Worm (Caenorhabditis elegans) whole organism, young adult: Measurements from ENCODE around the gene nhr-232.

ENCODE experiments used
- B0261.1 ChIP-seq: sonication (generic microtip); optimal IDR thresholded peaks from 2 replicates; lab custom pipeline; 2016; ENCODE audit warnings: mild to moderate bottlenecking, missing genetic modification characterization, moderate library complexity, missing compliant biosample characterization
- C06A6.2 ChIP-seq: fragments of 200-800 bp; sonication (Bioruptor generic); conservative IDR thresholded peaks from 2 replicates; pipeline ENCODE4 v1.3.6; 2022; ENCODE audit warnings: missing genetic modification characterization, missing compliant biosample characterization
- D2030.7 ChIP-seq: fragments of 200-800 bp; sonication (Bioruptor generic); IDR thresholded peaks from 2 replicates; pipeline ENCODE4 v1.3.6; 2022; ENCODE audit warnings: missing genetic modification reagents, missing genetic modification characterization, missing compliant biosample characterization
- F33H1.4 ChIP-seq: fragments of 200-800 bp; sonication (Bioruptor generic); IDR thresholded peaks from 2 replicates; pipeline ENCODE4 v1.3.6; 2022; ENCODE audit warnings: missing genetic modification reagents, missing genetic modification characterization, missing compliant biosample characterization
- F52B5.7 ChIP-seq: sonication (generic microtip); optimal IDR thresholded peaks from 2 replicates; lab custom pipeline; 2016; ENCODE audit warnings: mild to moderate bottlenecking, missing genetic modification characterization, missing compliant biosample characterization
- K12H6.12 ChIP-seq: fragments of 200-800 bp; sonication (Bioruptor generic); optimal IDR thresholded peaks from 2 replicates; lab custom pipeline; 2018; ENCODE audit warnings: mild to moderate bottlenecking, missing genetic modification characterization, missing compliant biosample characterization
- Y79H2A.3 ChIP-seq: fragments of 200-800 bp; sonication (Bioruptor generic); conservative IDR thresholded peaks from 2 replicates; pipeline ENCODE4 v1.3.6; 2022; ENCODE audit warnings: missing genetic modification reagents, missing genetic modification characterization, missing compliant biosample characterization
- aptf-3 ChIP-seq: fragments of 200-800 bp; sonication (Bioruptor generic); IDR thresholded peaks from 2 replicates; pipeline ENCODE4 v1.3.6; 2022; ENCODE audit warnings: missing genetic modification characterization, missing compliant biosample characterization
- athp-1 ChIP-seq: sonication (generic microtip); optimal IDR thresholded peaks from 2 replicates; lab custom pipeline; 2017; ENCODE audit warnings: mild to moderate bottlenecking, missing genetic modification characterization, missing compliant biosample characterization
- ccch-3 ChIP-seq: fragments of 200-800 bp; sonication (Bioruptor generic); optimal IDR thresholded peaks from 2 replicates; lab custom pipeline; 2018; ENCODE audit warnings: mild to moderate bottlenecking, missing genetic modification characterization, missing compliant biosample characterization
- cebp-2 ChIP-seq: fragments of 200-800 bp; sonication (Bioruptor generic); IDR thresholded peaks from 2 replicates; pipeline ENCODE4 v1.3.6; 2022; ENCODE audit warnings: missing genetic modification characterization, missing compliant biosample characterization
- ceh-100 ChIP-seq: fragments of 200-800 bp; sonication (Bioruptor generic); IDR thresholded peaks from 2 replicates; pipeline ENCODE4 v1.3.6; 2022; ENCODE audit warnings: missing genetic modification reagents, missing genetic modification characterization, missing compliant biosample characterization
- ceh-91 ChIP-seq: fragments of 200-800 bp; sonication (Bioruptor generic); IDR thresholded peaks from 2 replicates; pipeline ENCODE4 v1.3.6; 2022; ENCODE audit warnings: missing genetic modification reagents, missing genetic modification characterization, missing compliant biosample characterization
- die-1 ChIP-seq: sonication (generic microtip); optimal IDR thresholded peaks from 2 replicates; lab custom pipeline; 2016; ENCODE audit warnings: missing genotype, mild to moderate bottlenecking, missing genetic modification characterization, missing compliant biosample characterization
- dpl-1 ChIP-seq: fragments of 150-350 bp; optimal IDR thresholded peaks from 2 replicates; lab custom pipeline; 2014; ENCODE audit warnings: missing biosample characterization, missing genetic modification reagents, missing genetic modification characterization
- egl-18 ChIP-seq: fragments of 200-800 bp; sonication (Bioruptor generic); IDR thresholded peaks from 2 replicates; pipeline ENCODE4 v1.3.6; 2022; ENCODE audit warnings: missing genetic modification reagents, missing genetic modification characterization, missing compliant biosample characterization
- egl-44 ChIP-seq: fragments of 200-800 bp; sonication (Bioruptor generic); IDR thresholded peaks from 2 replicates; pipeline ENCODE4 v1.3.6; 2022; ENCODE audit warnings: missing genetic modification reagents, missing genetic modification characterization, missing compliant biosample characterization
- ets-4 ChIP-seq: fragments of 200-800 bp; sonication (Bioruptor generic); optimal IDR thresholded peaks from 2 replicates; lab custom pipeline; 2018; ENCODE audit warnings: mild to moderate bottlenecking, missing genetic modification characterization, missing compliant biosample characterization
- fkh-3 ChIP-seq: sonication (generic microtip); optimal IDR thresholded peaks from 2 replicates; lab custom pipeline; 2016; ENCODE audit warnings: mild to moderate bottlenecking, missing genetic modification characterization, missing compliant biosample characterization
- hlh-26 ChIP-seq: fragments of 200-800 bp; sonication (Bioruptor generic); conservative IDR thresholded peaks from 2 replicates; pipeline ENCODE4 v1.3.6; 2022; ENCODE audit warnings: missing genetic modification reagents, missing genetic modification characterization, missing compliant biosample characterization
- hmg-1.2 ChIP-seq: fragments of 200-800 bp; sonication (Bioruptor generic); IDR thresholded peaks from 2 replicates; pipeline ENCODE4 v1.3.6; 2022; ENCODE audit warnings: missing genetic modification reagents, missing genetic modification characterization, missing compliant biosample characterization
- hmg-20 ChIP-seq: fragments of 200-800 bp; sonication (Bioruptor generic); IDR thresholded peaks from 2 replicates; pipeline ENCODE4 v1.3.6; 2022; ENCODE audit warnings: missing genetic modification reagents, missing genetic modification characterization, missing compliant biosample characterization
- hrde-1 ChIP-seq: sonication (generic microtip); optimal IDR thresholded peaks from 2 replicates; lab custom pipeline; 2016; ENCODE audit warnings: missing genetic modification characterization, mild to moderate bottlenecking, missing compliant biosample characterization, moderate library complexity, missing genotype, missing genetic modification reagents, borderline replicate concordance
- lag-1 ChIP-seq: fragments of 200-800 bp; sonication (Bioruptor generic); IDR thresholded peaks from 2 replicates; pipeline ENCODE4 v1.3.6; 2022; ENCODE audit warnings: missing genetic modification reagents, missing genetic modification characterization, missing compliant biosample characterization
- let-607 ChIP-seq, 2 experiments: fragments of 200-800 bp in 1 of 2; sonication (Bioruptor generic) in 1 of 2; sonication (generic microtip) in 1 of 2; optimal IDR thresholded peaks; 2 replicates each; lab custom pipeline; 2016 to 2018; ENCODE audit warnings: mild to moderate bottlenecking in 2 of 2, missing compliant biosample characterization in 2 of 2, missing genetic modification characterization in 2 of 2, moderate library complexity in 2 of 2, missing genotype in 1 of 2
- lin-26 ChIP-seq: fragments of 200-800 bp; sonication (Bioruptor generic); IDR thresholded peaks from 2 replicates; pipeline ENCODE4 v1.3.6; 2022; ENCODE audit warnings: missing genetic modification reagents, missing genetic modification characterization, missing compliant biosample characterization
- lir-1 ChIP-seq: fragments of 200-800 bp; sonication (Bioruptor generic); conservative IDR thresholded peaks from 2 replicates; pipeline ENCODE4 v1.3.6; 2022; ENCODE audit warnings: missing genetic modification reagents, missing genetic modification characterization, missing compliant biosample characterization
- madf-6 ChIP-seq: fragments of 200-800 bp; sonication (Bioruptor generic); IDR thresholded peaks from 2 replicates; pipeline ENCODE4 v1.3.6; 2022; ENCODE audit warnings: missing genetic modification reagents, missing genetic modification characterization, missing compliant biosample characterization
- mcd-1 ChIP-seq: fragments of 200-800 bp; sonication (Bioruptor generic); IDR thresholded peaks from 2 replicates; pipeline ENCODE4 v1.3.6; 2022; ENCODE audit warnings: missing genetic modification reagents, missing genetic modification characterization, missing compliant biosample characterization
- mel-28 ChIP-seq: sonication (generic microtip); optimal IDR thresholded peaks from 2 replicates; lab custom pipeline; 2016; ENCODE audit warnings: borderline replicate concordance, mild to moderate bottlenecking, missing genetic modification characterization, missing compliant biosample characterization
- nfya-2 ChIP-seq: fragments of 200-800 bp; sonication (Bioruptor generic); IDR thresholded peaks from 2 replicates; pipeline ENCODE4 v1.3.6; 2022; ENCODE audit warnings: missing genetic modification reagents, missing genetic modification characterization, missing compliant biosample characterization
- nfyb-1 ChIP-seq: fragments of 200-800 bp; sonication (Bioruptor generic); IDR thresholded peaks from 2 replicates; pipeline ENCODE4 v1.3.6; 2022; ENCODE audit warnings: missing genetic modification reagents, missing genetic modification characterization, missing compliant biosample characterization
- nhr-27 ChIP-seq: fragments of 200-800 bp; sonication (Bioruptor generic); optimal IDR thresholded peaks from 2 replicates; lab custom pipeline; 2018; ENCODE audit warnings: mild to moderate bottlenecking, missing genetic modification characterization, moderate library complexity, missing compliant biosample characterization
- nhr-90 ChIP-seq: sonication (generic microtip); optimal IDR thresholded peaks from 2 replicates; lab custom pipeline; 2016; ENCODE audit warnings: missing genotype, mild to moderate bottlenecking, missing genetic modification characterization, missing compliant biosample characterization
- pha-4 ChIP-seq: fragments of 150-350 bp; sonication (generic microtip); optimal IDR thresholded peaks from 2 replicates; lab custom pipeline; 2014; ENCODE audit warnings: missing biosample characterization, missing genetic modification reagents, missing genetic modification characterization
- rcor-1 ChIP-seq: fragments of 200-800 bp; sonication (Bioruptor generic); IDR thresholded peaks from 2 replicates; pipeline ENCODE4 v1.3.6; 2022; ENCODE audit warnings: missing genetic modification reagents, missing genetic modification characterization, missing compliant biosample characterization
- sea-2 ChIP-seq: fragments of 200-800 bp; sonication (Bioruptor generic); IDR thresholded peaks from 2 replicates; pipeline ENCODE4 v1.3.6; 2022; ENCODE audit warnings: missing genetic modification characterization, missing compliant biosample characterization
- snpc-1.3 ChIP-seq: sonication (generic microtip); optimal IDR thresholded peaks from 2 replicates; lab custom pipeline; 2017; ENCODE audit warnings: missing genetic modification characterization, mild to moderate bottlenecking, missing compliant biosample characterization, antibody characterized with exemption, moderate library complexity, missing genotype, missing genetic modification reagents; ENCODE audit not compliant: insufficient read depth
- somi-1 ChIP-seq: fragments of 200-800 bp; sonication (Bioruptor generic); optimal IDR thresholded peaks from 2 replicates; lab custom pipeline; 2018; ENCODE audit warnings: mild to moderate bottlenecking, missing genetic modification characterization, missing compliant biosample characterization
- tbp1 ChIP-seq: fragments of 200-800 bp; sonication (Bioruptor generic); optimal IDR thresholded peaks from 2 replicates; lab custom pipeline; 2018; ENCODE audit warnings: mild to moderate bottlenecking, missing genetic modification characterization, missing compliant biosample characterization
- tbx-9 ChIP-seq: sonication (generic microtip); optimal IDR thresholded peaks from 2 replicates; lab custom pipeline; 2016; ENCODE audit warnings: borderline replicate concordance, missing genetic modification characterization, inconsistent platforms, missing compliant biosample characterization
- xnd-1 ChIP-seq: sonication (generic microtip); optimal IDR thresholded peaks from 2 replicates; lab custom pipeline; 2016; ENCODE audit warnings: missing genotype, missing genetic modification reagents, missing genetic modification characterization, missing compliant biosample characterization
- zfh-2 ChIP-seq: fragments of 200-800 bp; sonication (Bioruptor generic); conservative IDR thresholded peaks from 2 replicates; pipeline ENCODE4 v1.3.6; 2022; ENCODE audit warnings: missing genetic modification reagents, missing genetic modification characterization, missing compliant biosample characterization
- zim-3 ChIP-seq: sonication (generic microtip); optimal IDR thresholded peaks from 2 replicates; lab custom pipeline; 2017; ENCODE audit warnings: mild to moderate bottlenecking, missing genetic modification characterization, moderate library complexity, missing compliant biosample characterization
- ztf-22 ChIP-seq: fragments of 200-800 bp; sonication (Bioruptor generic); optimal IDR thresholded peaks from 2 replicates; lab custom pipeline; 2018; ENCODE audit warnings: mild to moderate bottlenecking, missing genetic modification characterization, moderate library complexity, missing compliant biosample characterization
- ztf-25 ChIP-seq: fragments of 200-800 bp; sonication (Bioruptor generic); IDR thresholded peaks from 2 replicates; pipeline ENCODE4 v1.3.6; 2022; ENCODE audit warnings: missing genetic modification reagents, missing genetic modification characterization, missing compliant biosample characterization
- ztf-26 ChIP-seq: sonication (generic microtip); optimal IDR thresholded peaks from 2 replicates; lab custom pipeline; 2017; ENCODE audit warnings: missing genetic modification characterization, missing compliant biosample characterization
- ztf-28 ChIP-seq: fragments of 200-800 bp; sonication (Bioruptor generic); IDR thresholded peaks from 2 replicates; pipeline ENCODE4 v1.3.6; 2022; ENCODE audit warnings: missing genetic modification reagents, missing genetic modification characterization, missing compliant biosample characterization
- ztf-6 ChIP-seq: fragments of 200-800 bp; sonication (Bioruptor generic); IDR thresholded peaks from 2 replicates; pipeline ENCODE4 v1.3.6; 2022; ENCODE audit warnings: missing genetic modification reagents, missing genetic modification characterization, missing compliant biosample characterization

nhr-232 gene

ce11 chrV:10246443-10246885 lies 9.5 kb upstream of the nhr-232 start (continued):
- no peak for TF ChIP-seq ets-4 (GFP tag; lab: Kevin White, UChicago)
- TF ChIP-seq hlh-26 (GFP tag; lab: Robert Waterston, UW): no peak
- TF ChIP-seq zfh-2 (GFP tag; lab: Robert Waterston, UW): no peak
- TF ChIP-seq nhr-90: no peak
- TF ChIP-seq aptf-3 (GFP tag; lab: Robert Waterston, UW): no peak
- no peak for TF ChIP-seq mel-28 (tag; lab: Kevin White, UChicago)
- TF ChIP-seq somi-1: peak; percentile 45
- TF ChIP-seq nfya-2 (GFP tag; lab: Robert Waterston, UW): no peak
- TF ChIP-seq sea-2 (GFP tag; lab: Robert Waterston, UW): no peak
- no peak for TF ChIP-seq ccch-3
- TF ChIP-seq snpc-1.3 (tag; lab: Kevin White, UChicago): no peak
- TF ChIP-seq lir-1: no peak
- no peak for TF ChIP-seq cebp-2 (GFP tag; lab: Robert Waterston, UW)
- no peak for TF ChIP-seq die-1
- no peak for TF ChIP-seq Y79H2A.3 (GFP tag; lab: Robert Waterston, UW)
- TF ChIP-seq ztf-26: no peak
- no peak for TF ChIP-seq B0261.1 (tag; lab: Kevin White, UChicago)
- TF ChIP-seq C06A6.2 (GFP tag; lab: Robert Waterston, UW): no peak
- TF ChIP-seq egl-18 (GFP tag; lab: Robert Waterston, UW): no peak
- no peak for TF ChIP-seq zim-3 (tag; lab: Kevin White, UChicago)
- no peak for TF ChIP-seq F52B5.7 (tag; lab: Kevin White, UChicago)
- no peak for TF ChIP-seq nhr-27 (tag; lab: Kevin White, UChicago)
- TF ChIP-seq hmg-20 (GFP tag; lab: Robert Waterston, UW): no peak
- TF ChIP-seq tbp1 (GFP tag; lab: Kevin White, UChicago): no peak
- no peak for TF ChIP-seq egl-44
- TF ChIP-seq rcor-1 (GFP tag; lab: Robert Waterston, UW): no peak
- no peak for TF ChIP-seq F33H1.4 (GFP tag; lab: Robert Waterston, UW)
- TF ChIP-seq fkh-3 (tag; lab: Kevin White, UChicago): no peak
- peak; percentile 46 for TF ChIP-seq ceh-91 (GFP tag; lab: Robert Waterston, UW)
- peak; percentile 74 for TF ChIP-seq K12H6.12 (tag; lab: Kevin White, UChicago)
- no peak for TF ChIP-seq tbx-9 (tag; lab: Kevin White, UChicago)
- no peak for TF ChIP-seq ztf-22
- TF ChIP-seq hmg-1.2 (GFP tag; lab: Robert Waterston, UW): peak; percentile 24; the same call in 1 of the 2 replicates
- TF ChIP-seq nfyb-1 (GFP tag; lab: Robert Waterston, UW): no peak
- no peak for TF ChIP-seq ztf-25 (GFP tag; lab: Robert Waterston, UW)
- no peak for TF ChIP-seq ceh-100
- no peak for TF ChIP-seq ztf-28 (GFP tag; lab: Robert Waterston, UW)
- peak; percentile 1 for TF ChIP-seq xnd-1 (tag; lab: Kevin White, UChicago)
- TF ChIP-seq let-607 (tag; optimal IDR thresholded peaks at IDR 0.05; lab: Kevin White, UChicago): no peak
- no peak for TF ChIP-seq athp-1 (tag; lab: Kevin White, UChicago)
- no peak for TF ChIP-seq lag-1 (GFP tag; lab: Robert Waterston, UW)
- peak; percentile 50 for TF ChIP-seq madf-6 (GFP tag; lab: Robert Waterston, UW)
- no peak for TF ChIP-seq lin-26 (GFP tag; lab: Robert Waterston, UW)
- TF ChIP-seq pha-4 (tag; lab: Kevin White, UChicago): no peak
- TF ChIP-seq hrde-1 (tag; lab: Kevin White, UChicago): no peak
- TF ChIP-seq dpl-1: peak; percentile 19
- peak; percentile 37; the same call in 1 of the 2 replicates for TF ChIP-seq D2030.7
- TF ChIP-seq mcd-1 (GFP tag; lab: Robert Waterston, UW): no peak; the same call in 1 of the 2 replicates
- TF ChIP-seq ztf-6: no peak
